Worm (Caenorhabditis elegans): ENCODE data around the gene srg-56.

DNA sequence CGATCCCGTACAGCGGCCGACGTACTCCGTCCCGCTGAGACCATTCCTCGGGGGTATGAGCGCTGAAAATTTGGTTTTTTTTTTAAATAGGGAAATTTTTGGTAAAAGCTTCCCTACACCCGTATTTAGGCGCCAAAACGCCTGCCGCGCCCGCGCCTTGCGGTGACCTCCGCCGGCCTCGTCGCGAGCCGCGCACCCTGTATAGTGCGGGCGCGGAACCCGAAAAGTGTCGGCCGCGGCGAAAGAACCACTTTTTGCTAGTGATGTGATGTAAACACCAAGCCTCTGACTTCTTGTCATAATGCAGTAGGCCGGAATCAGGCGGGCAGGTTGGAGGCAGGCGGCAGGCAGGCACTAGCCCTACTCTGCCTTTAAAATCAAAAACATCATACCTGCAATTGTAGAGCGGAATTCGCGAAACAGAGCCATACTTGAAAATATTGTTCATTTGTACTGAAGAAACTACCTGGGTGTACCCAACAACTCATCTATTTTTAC is 19.3 kb downstream of the srg-56 start, which contains the start of gene srt-29:
- TF ChIP-seq T22C8.4 (GFP tag; IDR thresholded peaks at IDR 0.05) (no peak), med-1 (GFP tag; optimal IDR thresholded peaks at IDR 0.05; ENCODE audit: insufficient read depth) (no peak), tab-1 (GFP tag; IDR thresholded peaks at IDR 0.05) (no peak), flt-1 (GFP tag; IDR thresholded peaks at IDR 0.05) (no peak), ztf-29 (GFP tag; IDR thresholded peaks at IDR 0.05) (no peak)

Data from whole organism, midembryonic.